Worm (Caenorhabditis elegans) whole organism, late embryonic: ENCODE data around the gene acs-18.

Experiments used
- F13H6.1 ChIP-seq: sonication (generic microtip); optimal IDR thresholded peaks from 2 replicates; lab custom pipeline; 2016; ENCODE audit warnings: missing genetic modification characterization, missing compliant biosample characterization
- ceh-14 ChIP-seq: sonication (generic microtip); optimal IDR thresholded peaks from 2 replicates; lab custom pipeline; 2016; ENCODE audit warnings: missing genotype, missing genetic modification characterization, missing compliant biosample characterization
- pha-4 ChIP-seq: fragments of 150-350 bp; optimal IDR thresholded peaks from 2 replicates; lab custom pipeline; 2018; ENCODE audit warnings: missing biosample characterization, missing genetic modification reagents, missing genetic modification characterization
- pqm-1 ChIP-seq: sonication (generic microtip); optimal IDR thresholded peaks from 2 replicates; lab custom pipeline; 2016; ENCODE audit warnings: missing genetic modification characterization, missing compliant biosample characterization
- unc-86 ChIP-seq: sonication (generic microtip); optimal IDR thresholded peaks from 2 replicates; lab custom pipeline; 2016; ENCODE audit warnings: missing genetic modification characterization, missing compliant biosample characterization

ce11 chrIV:10352243-10352642 is 38.8 kb upstream of the acs-18 start, which contains the start of gene Y43C5B.2:
- TF ChIP-seq pha-4 (tag; lab: Kevin White, UChicago) (no peak), ceh-14 (tag; lab: Kevin White, UChicago) (no peak), F13H6.1 (tag; lab: Kevin White, UChicago) (no peak), pqm-1 (tag; lab: Kevin White, UChicago) (no peak), unc-86 (tag; lab: Kevin White, UChicago) (no peak)
